Worm (Caenorhabditis elegans): ENCODE results near the gene atic-1.

DNA sequence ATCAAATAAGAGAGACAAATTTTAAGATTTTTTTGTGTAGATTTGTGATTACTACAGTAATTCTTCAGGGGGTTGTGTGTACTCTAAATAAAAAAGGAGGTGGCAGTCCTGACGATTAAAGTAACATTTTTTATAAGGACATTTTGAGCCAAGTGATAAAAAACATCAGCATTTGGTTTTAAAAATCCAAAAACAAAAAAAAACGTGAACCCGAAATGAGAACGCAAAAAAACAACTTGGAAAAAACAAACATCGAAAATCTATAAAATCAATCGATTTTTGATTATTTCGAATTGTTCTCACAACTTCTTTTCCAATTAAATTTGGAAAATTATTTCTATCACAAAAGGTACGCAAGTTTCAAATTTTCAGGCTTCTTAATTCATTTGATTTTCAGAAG lies 11.4 kb upstream of the atic-1 start, which contains the start of gene T06C10.3:
- TF ChIP-seq unc-62 (GFP tag; optimal IDR thresholded peaks at IDR 0.05 in 1 of 2) = no peak
- TF ChIP-seq unc-62 (tag; optimal IDR thresholded peaks at IDR 0.05) = no peak
- no peak for TF ChIP-seq lsy-2 (tag; optimal IDR thresholded peaks at IDR 0.05)
- no peak for TF ChIP-seq lin-15B (tag; optimal IDR thresholded peaks at IDR 0.05)
- no peak for TF ChIP-seq R02D3.7 (tag; optimal IDR thresholded peaks at IDR 0.05)
- TF ChIP-seq sdz-12 (GFP tag; optimal IDR thresholded peaks at IDR 0.05) = no peak
- TF ChIP-seq F49E8.2 (tag; optimal IDR thresholded peaks at IDR 0.05; ENCODE audit: borderline replicate concordance) = no peak
- no peak for TF ChIP-seq ces-1 (GFP tag; optimal IDR thresholded peaks at IDR 0.05)
- TF ChIP-seq lin-39 (tag; optimal IDR thresholded peaks at IDR 0.05) = no peak
- TF ChIP-seq nhr-237 (tag; optimal IDR thresholded peaks at IDR 0.05) = no peak
- no peak for TF ChIP-seq mdl-1 (tag; optimal IDR thresholded peaks at IDR 0.05)
- no peak for TF ChIP-seq unc-39 (tag; optimal IDR thresholded peaks at IDR 0.05)

Data from whole organism, L4 larva.